Worm (Caenorhabditis elegans): ENCODE data around the gene mec-17.

Gene mec-17

DNA sequence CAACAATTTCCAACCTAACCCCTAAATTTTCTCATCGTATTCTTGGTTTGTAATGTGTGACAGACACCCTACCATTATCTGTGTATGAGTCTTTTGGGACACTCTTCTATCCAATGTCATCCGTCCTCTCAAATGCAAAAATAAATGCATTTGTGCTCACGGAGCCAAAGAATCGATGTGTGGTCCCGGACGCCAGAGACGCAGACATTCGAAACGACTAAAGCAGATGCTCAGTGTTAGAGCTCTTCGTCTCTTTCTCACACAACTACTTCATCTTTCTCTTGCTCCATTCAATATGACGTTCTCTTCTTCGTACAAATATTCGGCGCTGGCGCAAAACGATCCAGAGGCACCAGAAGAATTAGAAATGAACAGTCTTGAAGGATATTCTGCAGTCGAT lies 7.4 kb downstream of the mec-17 start, which contains the start of gene unc-24:
Gene unc-24, plus strand, starts transcription at position 283 of the 400 bp plus-strand sequence.
- TF ChIP-seq rnt-1 (tag; optimal IDR thresholded peaks at IDR 0.05) (no peak), gmeb-2 (tag; optimal IDR thresholded peaks at IDR 0.05) (no peak), ref-2 (tag; optimal IDR thresholded peaks at IDR 0.05) (no peak), tbx-7 (tag; optimal IDR thresholded peaks at IDR 0.05) (no peak), fax-1 (tag; optimal IDR thresholded peaks at IDR 0.05) (no peak), ztf-16 (tag; optimal IDR thresholded peaks at IDR 0.05) (no peak), unc-42 (tag; optimal IDR thresholded peaks at IDR 0.05) (peak; percentile 95), pat-9 (tag; optimal IDR thresholded peaks at IDR 0.05) (no peak), nfya-1 (tag; optimal IDR thresholded peaks at IDR 0.05) (peak; percentile 64), hlh-8 (tag; optimal IDR thresholded peaks at IDR 0.05) (no peak), sdc-2 (tag; optimal IDR thresholded peaks at IDR 0.05) (no peak), odd-2 (tag; optimal IDR thresholded peaks at IDR 0.05) (no peak), hlh-15 (tag; optimal IDR thresholded peaks at IDR 0.05) (no peak), ceh-2 (tag; optimal IDR thresholded peaks at IDR 0.05) (no peak), ceh-22 (tag; optimal IDR thresholded peaks at IDR 0.05) (no peak), pag-3 (tag; optimal IDR thresholded peaks at IDR 0.05; ENCODE audit: borderline replicate concordance) (no peak), ceh-45 (GFP tag; IDR thresholded peaks at IDR 0.05) (no peak), Y22D7AL.16 (tag; optimal IDR thresholded peaks at IDR 0.05) (no peak), ceh-48 (tag; optimal IDR thresholded peaks at IDR 0.05) (peak; percentile 56), dmd-4 (tag; optimal IDR thresholded peaks at IDR 0.05; ENCODE audit: borderline replicate concordance) (no peak)

DNA sequence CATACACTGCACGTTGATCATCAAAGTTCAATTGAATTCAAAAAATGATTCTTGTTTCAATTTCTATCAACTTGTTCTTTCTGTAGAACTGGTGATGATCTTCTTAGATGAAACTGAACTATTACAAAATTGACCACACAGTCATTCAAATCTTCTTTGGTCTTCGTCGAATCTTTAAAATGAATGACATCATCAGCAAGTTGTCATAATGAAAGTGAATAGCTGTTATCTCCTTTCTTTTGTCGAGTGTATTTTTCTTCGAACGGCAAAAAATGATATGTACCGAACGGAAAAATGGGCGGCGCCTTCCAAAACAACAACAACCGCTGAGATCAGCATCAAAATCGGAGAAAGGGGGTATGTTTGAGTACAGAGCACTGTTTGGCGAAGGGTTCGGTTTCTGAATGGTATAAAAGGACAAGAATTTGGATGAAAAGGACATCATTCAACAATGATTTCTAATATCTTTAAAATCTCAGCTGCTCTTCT lies 9.5 kb downstream of the mec-17 start, which contains the start of gene ora-1:
Gene ora-1, plus strand, starts transcription at position 439 of the 489 bp plus-strand sequence.
- TF ChIP-seq ceh-19 (GFP tag; optimal IDR thresholded peaks at IDR 0.05) (no peak), eyg-1 (tag; optimal IDR thresholded peaks at IDR 0.05) (no peak), unc-55 (GFP tag; optimal IDR thresholded peaks at IDR 0.05) (no peak), sox-4 (tag; optimal IDR thresholded peaks at IDR 0.05) (no peak), pax-1 (tag; optimal IDR thresholded peaks at IDR 0.05) (no peak), K02D7.2 (tag; optimal IDR thresholded peaks at IDR 0.05) (no peak), C38D4.7 (GFP tag; optimal IDR thresholded peaks at IDR 0.05) (no peak), ceh-45 (GFP tag; IDR thresholded peaks at IDR 0.05) (no peak), elt-2 (tag; optimal IDR thresholded peaks at IDR 0.05) (no peak), ceh-14 (tag; optimal IDR thresholded peaks at IDR 0.05) (no peak), syd-9 (tag; optimal IDR thresholded peaks at IDR 0.05) (no peak), hlh-30 (tag; optimal IDR thresholded peaks at IDR 0.05; ENCODE audit: insufficient read depth) (no peak), ceh-2 (tag; optimal IDR thresholded peaks at IDR 0.05) (no peak), fkh-6 (tag; optimal IDR thresholded peaks at IDR 0.05) (no peak), pat-9 (tag; optimal IDR thresholded peaks at IDR 0.05) (no peak), ttx-3 (tag; optimal IDR thresholded peaks at IDR 0.05) (no peak), che-1 (tag; optimal IDR thresholded peaks at IDR 0.05) (no peak)

DNA sequence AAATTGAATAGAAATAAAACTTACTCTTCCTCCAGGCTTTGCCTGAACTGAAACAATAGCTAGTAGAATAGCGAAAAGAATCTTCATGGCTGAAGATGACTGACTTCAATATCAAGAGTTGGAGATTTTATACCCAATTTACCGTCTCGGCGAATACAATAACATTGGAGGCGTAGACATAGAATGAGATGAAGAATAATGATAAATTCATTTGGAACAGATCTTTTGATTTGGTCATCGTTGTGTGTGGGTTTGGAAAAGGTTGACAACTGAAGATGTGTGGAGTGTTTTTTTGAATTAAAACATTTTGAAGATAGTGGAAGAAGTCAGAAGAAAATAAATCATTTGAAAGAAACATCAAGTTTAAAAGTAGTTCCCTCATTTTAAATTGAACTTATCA lies 10.8 kb downstream of the mec-17 start, which contains the start of gene F57H12.6:
Gene F57H12.6, minus strand, starts transcription at position 101 of the 400 bp plus-strand sequence.
- no peak for TF ChIP-seq hlh-6 (tag; optimal IDR thresholded peaks at IDR 0.05)
- TF ChIP-seq ceh-24 (tag; optimal IDR thresholded peaks at IDR 0.05): no peak
- no peak for TF ChIP-seq eyg-1 (tag; optimal IDR thresholded peaks at IDR 0.05)
- no peak for TF ChIP-seq hlh-30 (tag; optimal IDR thresholded peaks at IDR 0.05; ENCODE audit: insufficient read depth)
- no peak for TF ChIP-seq mec-3 (tag; optimal IDR thresholded peaks at IDR 0.05; ENCODE audit: borderline replicate concordance)
- TF ChIP-seq ref-2 (tag; optimal IDR thresholded peaks at IDR 0.05): no peak
- TF ChIP-seq dmd-4 (tag; optimal IDR thresholded peaks at IDR 0.05; ENCODE audit: borderline replicate concordance): no peak
- TF ChIP-seq unc-55 (GFP tag; optimal IDR thresholded peaks at IDR 0.05): no peak
- TF ChIP-seq tbx-2 (tag; optimal IDR thresholded peaks at IDR 0.05): no peak
- no peak for TF ChIP-seq ahr-1 (tag; optimal IDR thresholded peaks at IDR 0.05)
- no peak for TF ChIP-seq ztf-16 (tag; optimal IDR thresholded peaks at IDR 0.05)
- TF ChIP-seq unc-3 (GFP tag; conservative IDR thresholded peaks at IDR 0.05): no peak
- TF ChIP-seq unc-3 (tag; optimal IDR thresholded peaks at IDR 0.05): no peak
